Fruit fly (Drosophila melanogaster) whole organism, embryonic: ENCODE results near the gene PCNA2.

Experiments
- Awh ChIP-seq: fragments of 200-800 bp; sonication (Bioruptor generic); IDR thresholded peaks from 2 replicates; pipeline ENCODE4, ENCODE4 v1.3.6; 2022; ENCODE audit warnings: missing biosample characterization, missing genetic modification characterization
- Blimp-1 ChIP-seq: fragments of 200-800 bp; sonication (Bioruptor generic); optimal IDR thresholded peaks from 3 replicates; lab custom pipeline; 2018; ENCODE audit warnings: missing biosample characterization, missing genetic modification characterization, mild to moderate bottlenecking, moderate library complexity, missing genetic modification reagents
- C15 ChIP-seq: fragments of 200-800 bp; sonication (Bioruptor generic); IDR thresholded peaks from 3 replicates; pipeline ENCODE4 v1.3.6; 2022; ENCODE audit warnings: missing biosample characterization, missing genetic modification characterization
- CG10147 ChIP-seq: fragments of 200-800 bp; sonication (Bioruptor generic); optimal IDR thresholded peaks from 2 replicates; lab custom pipeline; 2019; ENCODE audit warnings: missing biosample characterization, mild to moderate bottlenecking, missing genetic modification characterization, moderate library complexity
- CG10431 ChIP-seq: fragments of 200-800 bp; sonication (Bioruptor generic); optimal IDR thresholded peaks from 3 replicates; lab custom pipeline; 2018; ENCODE audit warnings: missing biosample characterization, mild to moderate bottlenecking, missing genetic modification characterization
- CG10979 ChIP-seq: fragments of 200-800 bp; sonication (Bioruptor generic); optimal IDR thresholded peaks from 2 replicates; lab custom pipeline; 2018; ENCODE audit warnings: missing biosample characterization, mild to moderate bottlenecking, missing genetic modification characterization, moderate library complexity
- CG11398 ChIP-seq: fragments of 200-800 bp; sonication (Bioruptor generic); optimal IDR thresholded peaks from 2 replicates; lab custom pipeline; 2016; ENCODE audit warnings: missing biosample characterization, missing genetic modification characterization
- CG12071 ChIP-seq: fragments of 200-800 bp; sonication (Bioruptor generic); optimal IDR thresholded peaks from 3 replicates; lab custom pipeline; 2018; ENCODE audit warnings: missing biosample characterization, mild to moderate bottlenecking, missing genetic modification characterization
- CG12299 ChIP-seq: fragments of 200-800 bp; sonication (Bioruptor generic); optimal IDR thresholded peaks from 2 replicates; lab custom pipeline; 2018; ENCODE audit warnings: missing biosample characterization, mild to moderate bottlenecking, missing genetic modification characterization
- CG13287 ChIP-seq: fragments of 200-800 bp; sonication (Bioruptor generic); IDR thresholded peaks from 2 replicates; pipeline ENCODE4 v1.3.6; 2022; ENCODE audit warnings: missing biosample characterization, missing genetic modification characterization; ENCODE audit not compliant: partially characterized antibody
- CG13624 ChIP-seq: fragments of 200-800 bp; sonication (Bioruptor generic); optimal IDR thresholded peaks from 2 replicates; lab custom pipeline; 2016; ENCODE audit warnings: missing biosample characterization, missing genetic modification characterization
- CG14050 ChIP-seq: fragments of 200-800 bp; sonication (Bioruptor generic); IDR thresholded peaks from 3 replicates; pipeline ENCODE4 v1.3.6; 2022; ENCODE audit warnings: missing biosample characterization, missing genetic modification characterization
- CG15073 ChIP-seq: fragments of 200-800 bp; sonication (Bioruptor generic); optimal IDR thresholded peaks from 2 replicates; lab custom pipeline; 2016; ENCODE audit warnings: missing biosample characterization, missing genetic modification characterization
- CG1602 ChIP-seq: fragments of 200-800 bp; sonication (Bioruptor generic); optimal IDR thresholded peaks from 3 replicates; lab custom pipeline; 2016; ENCODE audit warnings: missing biosample characterization, missing genetic modification characterization
- CG17385 ChIP-seq: fragments of 200-800 bp; sonication (Bioruptor generic); optimal IDR thresholded peaks from 3 replicates; lab custom pipeline; 2018; ENCODE audit warnings: missing biosample characterization, mild to moderate bottlenecking, missing genetic modification characterization
- CG18476 ChIP-seq: fragments of 200-800 bp; sonication (Bioruptor generic); optimal IDR thresholded peaks from 2 replicates; lab custom pipeline; 2016; ENCODE audit warnings: missing biosample characterization, mild to moderate bottlenecking, missing genetic modification characterization
- CG18619 ChIP-seq: fragments of 200-800 bp; sonication (Bioruptor generic); optimal IDR thresholded peaks from 3 replicates; lab custom pipeline; 2017; ENCODE audit warnings: missing biosample characterization, mild to moderate bottlenecking, missing genetic modification characterization
- CG18764 ChIP-seq: fragments of 200-800 bp; sonication (Bioruptor generic); optimal IDR thresholded peaks from 3 replicates; lab custom pipeline; 2016; ENCODE audit warnings: missing biosample characterization, missing genetic modification characterization
- CG2202 ChIP-seq: fragments of 200-800 bp; sonication (Bioruptor generic); optimal IDR thresholded peaks from 2 replicates; lab custom pipeline; 2018; ENCODE audit warnings: missing biosample characterization, mild to moderate bottlenecking, missing genetic modification characterization
- CG30020 ChIP-seq: fragments of 200-800 bp; optimal IDR thresholded peaks from 2 replicates; lab custom pipeline; 2019; ENCODE audit warnings: missing biosample characterization, mild to moderate bottlenecking, missing genetic modification characterization, moderate library complexity
- CG3847 ChIP-seq: fragments of 200-800 bp; sonication (Bioruptor generic); IDR thresholded peaks from 2 replicates; pipeline ENCODE4 v1.3.6; 2022; ENCODE audit warnings: missing biosample characterization, missing genetic modification characterization
- CG42726 ChIP-seq: fragments of 200-800 bp; sonication (Bioruptor generic); IDR thresholded peaks from 2 replicates; pipeline ENCODE4 v1.3.6; 2022; ENCODE audit warnings: missing biosample characterization, missing genetic modification characterization; ENCODE audit not compliant: partially characterized antibody
- CG6765 ChIP-seq: fragments of 200-800 bp; sonication (Bioruptor generic); optimal IDR thresholded peaks from 3 replicates; lab custom pipeline; 2017; ENCODE audit warnings: missing biosample characterization, mild to moderate bottlenecking, missing genetic modification characterization
- CG7839 ChIP-seq: fragments of 200-800 bp; sonication (Bioruptor generic); optimal IDR thresholded peaks from 3 replicates; lab custom pipeline; 2018; ENCODE audit warnings: missing biosample characterization, mild to moderate bottlenecking, missing genetic modification characterization, moderate library complexity
- CG7987 ChIP-seq: fragments of 200-800 bp; sonication (Bioruptor generic); optimal IDR thresholded peaks from 2 replicates; lab custom pipeline; 2018; ENCODE audit warnings: missing biosample characterization, mild to moderate bottlenecking, missing genetic modification characterization, moderate library complexity
- CG8388 ChIP-seq: fragments of 200-800 bp; sonication (Bioruptor generic); optimal IDR thresholded peaks from 2 replicates; lab custom pipeline; 2019; ENCODE audit warnings: missing biosample characterization, mild to moderate bottlenecking, missing genetic modification characterization, moderate library complexity
- CG9727 ChIP-seq: fragments of 200-800 bp; sonication (Bioruptor generic); optimal IDR thresholded peaks from 3 replicates; lab custom pipeline; 2017; ENCODE audit warnings: missing biosample characterization, mild to moderate bottlenecking, missing genetic modification characterization
- D19A ChIP-seq: fragments of 200-800 bp; optimal IDR thresholded peaks from 3 replicates; lab custom pipeline; 2019; ENCODE audit warnings: missing biosample characterization, mild to moderate bottlenecking, missing genetic modification characterization, moderate library complexity
- Dip3 ChIP-seq: fragments of 200-800 bp; sonication (Bioruptor generic); optimal IDR thresholded peaks from 3 replicates; lab custom pipeline; 2016; ENCODE audit warnings: missing biosample characterization, missing genetic modification characterization
- Gug ChIP-seq: fragments of 200-800 bp; sonication (Bioruptor generic); IDR thresholded peaks from 4 replicates; pipeline ENCODE4 v1.3.6; 2022; ENCODE audit warnings: missing biosample characterization, missing genetic modification characterization
- HmgD ChIP-seq: fragments of 200-800 bp; sonication (Bioruptor generic); optimal IDR thresholded peaks from 3 replicates; lab custom pipeline; 2016; ENCODE audit warnings: missing biosample characterization, missing genetic modification characterization
- HmgZ ChIP-seq: fragments of 200-800 bp; sonication (Bioruptor generic); optimal IDR thresholded peaks from 2 replicates; lab custom pipeline; 2018; ENCODE audit warnings: missing biosample characterization, mild to moderate bottlenecking, missing genetic modification characterization
- Hr78 ChIP-seq, 2 experiments: fragments of 200-800 bp in 1 of 2; fragments of >200 bp in 1 of 2; sonication (Bioruptor generic) in 1 of 2; optimal IDR thresholded peaks; 2 replicates each; lab custom pipeline; 2017 to 2019; ENCODE audit warnings: missing biosample characterization in 2 of 2, missing genetic modification characterization in 2 of 2, mild to moderate bottlenecking in 1 of 2, moderate library complexity in 1 of 2
- MTF-1 ChIP-seq: fragments of 200-800 bp; sonication (Bioruptor generic); optimal IDR thresholded peaks from 2 replicates; lab custom pipeline; 2018; ENCODE audit warnings: missing biosample characterization, mild to moderate bottlenecking, missing genetic modification characterization, borderline replicate concordance
- Ssrp ChIP-seq: fragments of 200-800 bp; sonication (Bioruptor generic); optimal IDR thresholded peaks from 2 replicates; lab custom pipeline; 2018; ENCODE audit warnings: missing biosample characterization, mild to moderate bottlenecking, missing genetic modification characterization, moderate library complexity
- Tbp ChIP-seq: fragments of >200 bp; optimal IDR thresholded peaks from 2 replicates; lab custom pipeline; 2018; ENCODE audit warnings: missing biosample characterization, missing genetic modification characterization
- al ChIP-seq: fragments of 200-800 bp; sonication (Bioruptor generic); IDR thresholded peaks from 2 replicates; pipeline ENCODE4 v1.3.6; 2022; ENCODE audit warnings: missing biosample characterization, missing genetic modification characterization
- bab2 ChIP-seq: fragments of 200-800 bp; sonication (Bioruptor generic); optimal IDR thresholded peaks from 2 replicates; lab custom pipeline; 2016; ENCODE audit warnings: missing biosample characterization, missing genetic modification characterization
- cato ChIP-seq: fragments of 200-800 bp; sonication (Bioruptor generic); optimal IDR thresholded peaks from 2 replicates; lab custom pipeline; 2016; ENCODE audit warnings: missing biosample characterization, missing genetic modification characterization, borderline replicate concordance
- croc ChIP-seq: fragments of 200-800 bp; sonication (Bioruptor generic); conservative IDR thresholded peaks from 3 replicates; pipeline ENCODE4 v1.3.6; 2022; ENCODE audit warnings: missing biosample characterization, missing genetic modification characterization
- dpn ChIP-seq, 2 experiments: fragments of 200-800 bp; sonication (Bioruptor generic); optimal IDR thresholded peaks; 3 replicates each; lab custom pipeline; 2016; ENCODE audit warnings: missing biosample characterization in 2 of 2, missing genetic modification characterization in 2 of 2
- esg ChIP-seq: fragments of 200-800 bp; sonication (Bioruptor generic); conservative IDR thresholded peaks from 2 replicates; pipeline ENCODE4 v1.3.6; 2022; ENCODE audit warnings: missing biosample characterization, missing genetic modification characterization
- grau ChIP-seq: fragments of 200-800 bp; optimal IDR thresholded peaks from 3 replicates; lab custom pipeline; 2019; ENCODE audit warnings: missing biosample characterization, mild to moderate bottlenecking, missing genetic modification characterization, moderate library complexity
- mam ChIP-seq: fragments of 200-800 bp; sonication (Bioruptor generic); optimal IDR thresholded peaks from 3 replicates; lab custom pipeline; 2016; ENCODE audit warnings: missing biosample characterization, missing genetic modification characterization
- mld ChIP-seq: fragments of 200-800 bp; sonication (Bioruptor generic); IDR thresholded peaks from 3 replicates; pipeline ENCODE4 v1.3.6; 2022; ENCODE audit warnings: missing biosample characterization, missing genetic modification characterization; ENCODE audit not compliant: partially characterized antibody
- p53 ChIP-seq: fragments of 200-800 bp; sonication (Bioruptor generic); optimal IDR thresholded peaks from 2 replicates; lab custom pipeline; 2016; ENCODE audit warnings: missing biosample characterization, missing genetic modification characterization
- psq ChIP-seq: fragments of 200-800 bp; sonication (Bioruptor generic); optimal IDR thresholded peaks from 2 replicates; lab custom pipeline; 2017; ENCODE audit warnings: missing biosample characterization, missing genetic modification characterization
- sima ChIP-seq: fragments of 200-800 bp; sonication (Bioruptor generic); optimal IDR thresholded peaks from 2 replicates; lab custom pipeline; 2016; ENCODE audit warnings: missing biosample characterization, missing genetic modification characterization
- tin ChIP-seq: fragments of 200-800 bp; sonication (Bioruptor generic); optimal IDR thresholded peaks from 3 replicates; lab custom pipeline; 2016; ENCODE audit warnings: missing biosample characterization, missing genetic modification characterization
- twi ChIP-seq: fragments of 200-800 bp; optimal IDR thresholded peaks from 2 replicates; lab custom pipeline; 2019; ENCODE audit warnings: missing biosample characterization, mild to moderate bottlenecking, missing genetic modification characterization, moderate library complexity

Gene PCNA2

dm6 chr2L:19577187-19577765 lies 6.5 kb downstream of the PCNA2 start, which contains the start of the genes spi and msb1l (continued):
- peak; percentile 63 for TF ChIP-seq CG1602
- peak; percentile 21 for TF ChIP-seq twi (tag; lab: Kevin White, UChicago)
- TF ChIP-seq CG15073 = no peak
- TF ChIP-seq C15 (GFP tag; lab: Robert Waterston, UW) = no peak
- TF ChIP-seq HmgZ = peak; percentile 15
- peak; percentile 35 for TF ChIP-seq mam (GFP tag; lab: Kevin White, UChicago)
- no peak for TF ChIP-seq CG11398 (GFP tag; lab: Kevin White, UChicago)
- TF ChIP-seq grau (tag; lab: Kevin White, UChicago) = peak; percentile 62
- no peak for TF ChIP-seq Awh (GFP tag; lab: Robert Waterston, UW)
- TF ChIP-seq Tbp (GFP tag; lab: Kevin White, UChicago) = no peak
- peak; percentile 57 for TF ChIP-seq CG13287 (GFP tag; lab: Robert Waterston, UW)
- no peak for TF ChIP-seq p53 (GFP tag; lab: Kevin White, UChicago)
- TF ChIP-seq al = peak; percentile 55
- peak; percentile 47 for TF ChIP-seq CG18764 (GFP tag; lab: Kevin White, UChicago)
- TF ChIP-seq MTF-1 (GFP tag; lab: Kevin White, UChicago) = no peak
- TF ChIP-seq mld = 0 out of 3 replicates have a peak, but pooled peaks have one; percentile 41
- TF ChIP-seq tin (GFP tag; lab: Kevin White, UChicago) = peak; percentile 63
- TF ChIP-seq sima (GFP tag; lab: Kevin White, UChicago) = no peak
- TF ChIP-seq CG18476 (GFP tag; lab: Kevin White, UChicago) = no peak
- TF ChIP-seq dpn (GFP tag; optimal IDR thresholded peaks at IDR 0.05; lab: Kevin White, UChicago) = peak; percentile 24 to 63
- peak; percentile 79 for TF ChIP-seq CG3847 (GFP tag; lab: Robert Waterston, UW)
- peak; percentile 60 for TF ChIP-seq CG9727 (GFP tag; lab: Kevin White, UChicago)
- TF ChIP-seq CG14050 = no peak
- peak; percentile 45 for TF ChIP-seq Ssrp (tag; lab: Kevin White, UChicago)
- no peak for TF ChIP-seq CG7987 (GFP tag; lab: Kevin White, UChicago)
- no peak for TF ChIP-seq CG12299 (tag; lab: Kevin White, UChicago)
- peak; percentile 8 for TF ChIP-seq CG8388 (GFP tag; lab: Kevin White, UChicago)
- TF ChIP-seq CG10147 (GFP tag; lab: Kevin White, UChicago) = peak; percentile 21
- TF ChIP-seq CG10431 = no peak
- peak; percentile 37 for TF ChIP-seq D19A (tag; lab: Kevin White, UChicago)
- TF ChIP-seq CG6765 (GFP tag; lab: Kevin White, UChicago) = no peak
- peak; percentile 69 for TF ChIP-seq CG30020 (tag; lab: Kevin White, UChicago)
- TF ChIP-seq CG17385 (GFP tag; lab: Kevin White, UChicago) = peak; percentile 29
- peak; percentile 17 for TF ChIP-seq bab2 (GFP tag; lab: Kevin White, UChicago)
- no peak for TF ChIP-seq CG42726 (GFP tag; lab: Robert Waterston, UW)
- no peak for TF ChIP-seq croc (GFP tag; lab: Robert Waterston, UW)
- TF ChIP-seq CG18619 (GFP tag; lab: Kevin White, UChicago) = peak; percentile 52
- no peak for TF ChIP-seq CG12071
- TF ChIP-seq Gug (GFP tag; lab: Robert Waterston, UW) = 0 out of 4 replicates have a peak, but pooled peaks have one; percentile 4
- peak; percentile 1 for TF ChIP-seq CG2202
- TF ChIP-seq HmgD (GFP tag; lab: Kevin White, UChicago) = no peak
- TF ChIP-seq cato (GFP tag; lab: Kevin White, UChicago) = peak; percentile 21
- TF ChIP-seq psq (GFP tag; lab: Kevin White, UChicago) = no peak
- no peak for TF ChIP-seq CG13624 (GFP tag; lab: Kevin White, UChicago)
- TF ChIP-seq CG10979 (tag; lab: Kevin White, UChicago) = peak; percentile 19
- TF ChIP-seq Dip3 (GFP tag; lab: Kevin White, UChicago) = no peak
- no peak for TF ChIP-seq esg (GFP tag; lab: Robert Waterston, UW)
- no peak for TF ChIP-seq Hr78 (GFP tag; optimal IDR thresholded peaks at IDR 0.05; lab: Kevin White, UChicago)
- peak; percentile 62 for TF ChIP-seq CG7839
- TF ChIP-seq Blimp-1 (GFP tag; lab: Kevin White, UChicago) = peak; percentile 22
